Fruit fly (Drosophila melanogaster): ENCODE measurements around the gene Bmcp.

Gene Bmcp

dm6 chr3L:11720780-11721179 is at the start of gene Bmcp:
Bmcp (plus strand) TSS chr3L:11720934.
- TF ChIP-seq CG17801 (GFP tag; optimal IDR thresholded peaks at IDR 0.05; ENCODE audit: partially characterized antibody): peak; percentile 51

- TF ChIP-seq CG17801 (GFP tag; optimal IDR thresholded peaks at IDR 0.05; ENCODE audit: partially characterized antibody): no peak
These were observed 42.4 kb upstream of the Bmcp start for dm6 chr3L:11678313-11678817.

dm6 chr3L:11680298-11680697 is 40.4 kb upstream of the Bmcp start, which contains the start of gene CG32085:
CG32085 (minus strand) TSS chr3L:11680344.
- TF ChIP-seq CG17801 (GFP tag; optimal IDR thresholded peaks at IDR 0.05; ENCODE audit: partially characterized antibody): no peak

dm6 chr3L:11681794-11682193 is 38.9 kb upstream of the Bmcp start, which contains the start of gene TfIIEalpha:
TfIIEalpha (plus strand) TSS chr3L:11682038.
- peak; percentile 24 for TF ChIP-seq CG17801 (GFP tag; optimal IDR thresholded peaks at IDR 0.05; ENCODE audit: partially characterized antibody)

- peak; percentile 38 for TF ChIP-seq CG17801 (GFP tag; optimal IDR thresholded peaks at IDR 0.05; ENCODE audit: partially characterized antibody)
These were observed 36.8 kb upstream of the Bmcp start, which contains the start of gene Sugb for dm6 chr3L:11683819-11684521. Sugb (plus strand) TSS chr3L:11683980.

- no peak for TF ChIP-seq CG17801 (GFP tag; optimal IDR thresholded peaks at IDR 0.05; ENCODE audit: partially characterized antibody)
These were observed 36.2 kb upstream of the Bmcp start for dm6 chr3L:11684522-11684851.

- no peak for TF ChIP-seq CG17801 (GFP tag; optimal IDR thresholded peaks at IDR 0.05; ENCODE audit: partially characterized antibody)
These were observed 34.9 kb upstream of the Bmcp start for dm6 chr3L:11685876-11686275.

- TF ChIP-seq CG17801 (GFP tag; optimal IDR thresholded peaks at IDR 0.05; ENCODE audit: partially characterized antibody): peak; percentile 48
These were observed 30.7 kb upstream of the Bmcp start for dm6 chr3L:11689832-11690602.

- TF ChIP-seq CG17801 (GFP tag; optimal IDR thresholded peaks at IDR 0.05; ENCODE audit: partially characterized antibody): no peak
These were observed 29.4 kb upstream of the Bmcp start, which contains the start of the genes Pldn and CG14135 for dm6 chr3L:11691203-11691797. Pldn (minus strand) TSS chr3L:11691399. CG14135 (plus strand) TSS chr3L:11691571.

dm6 chr3L:11692853-11693252 is 27.9 kb upstream of the Bmcp start:
- TF ChIP-seq CG17801 (GFP tag; optimal IDR thresholded peaks at IDR 0.05; ENCODE audit: partially characterized antibody): no peak

dm6 chr3L:11695063-11695462 is 25.7 kb upstream of the Bmcp start:
- TF ChIP-seq CG17801 (GFP tag; optimal IDR thresholded peaks at IDR 0.05; ENCODE audit: partially characterized antibody): no peak

dm6 chr3L:11695827-11696226 is 24.9 kb upstream of the Bmcp start:
- TF ChIP-seq CG17801 (GFP tag; optimal IDR thresholded peaks at IDR 0.05; ENCODE audit: partially characterized antibody): no peak

- TF ChIP-seq CG17801 (GFP tag; optimal IDR thresholded peaks at IDR 0.05; ENCODE audit: partially characterized antibody): peak; percentile 75
These were observed 24.2 kb upstream of the Bmcp start, which contains the start of gene Dph1 for dm6 chr3L:11696294-11697116. Dph1 (minus strand) TSS chr3L:11696963.

dm6 chr3L:11699163-11699562 is 21.6 kb upstream of the Bmcp start, which contains the start of gene Dnai2:
Dnai2 (minus strand) TSS chr3L:11699263.
- TF ChIP-seq CG17801 (GFP tag; optimal IDR thresholded peaks at IDR 0.05; ENCODE audit: partially characterized antibody): no peak

Data from ovary, adult (tissue).